Fruit fly (Drosophila melanogaster): ENCODE data around the gene baz.

baz gene

DNA sequence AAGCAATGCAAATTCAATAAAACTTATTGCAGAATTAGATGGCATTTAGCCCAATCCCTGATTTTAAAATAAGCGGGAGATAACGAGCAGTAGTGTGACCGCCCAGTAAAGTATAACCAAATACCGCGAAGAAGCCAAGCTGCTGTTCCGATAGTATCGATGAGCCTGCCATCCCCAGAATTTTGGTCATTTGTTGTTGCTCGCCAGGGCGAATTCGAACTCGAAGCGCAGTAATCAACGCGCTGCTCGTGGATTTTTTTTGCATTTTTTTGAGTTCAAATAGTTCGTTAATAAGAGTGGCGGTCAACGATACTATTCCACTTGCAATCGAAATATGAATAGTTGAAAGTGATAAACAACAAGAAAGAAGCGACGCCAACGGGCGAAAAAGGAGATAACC, at the start of gene baz:
TSS of gene baz (plus strand) at position 188 of the 400 bp plus-strand sequence.
- TF ChIP-seq CG1603 (tag; optimal IDR thresholded peaks at IDR 0.05) (peak; percentile 78), sisA (GFP tag; IDR thresholded peaks at IDR 0.05) (no peak), CG13624 (GFP tag; optimal IDR thresholded peaks at IDR 0.05) (peak; percentile 43), CG10654 (GFP tag; optimal IDR thresholded peaks at IDR 0.05) (no peak), Dref (GFP tag; IDR thresholded peaks at IDR 0.05) (peak; percentile 59), CG1832 (GFP tag; optimal IDR thresholded peaks at IDR 0.05) (no peak), inv (GFP tag; IDR thresholded peaks at IDR 0.05; ENCODE audit: partially characterized antibody) (peak; percentile 80), CG32772 (GFP tag; IDR thresholded peaks at IDR 0.05) (no peak), Camta (GFP tag; optimal IDR thresholded peaks at IDR 0.05) (no peak), psq (GFP tag; optimal IDR thresholded peaks at IDR 0.05) (no peak), CG17802 (tag; optimal IDR thresholded peaks at IDR 0.05) (no peak), NK7.1 (GFP tag; optimal IDR thresholded peaks at IDR 0.05) (no peak), slou (GFP tag; optimal IDR thresholded peaks at IDR 0.05) (no peak), Oli (tag; optimal IDR thresholded peaks at IDR 0.05) (no peak), tna (GFP tag; IDR thresholded peaks at IDR 0.05; ENCODE audit: partially characterized antibody) (peak; percentile 81), dmrt11E (tag; optimal IDR thresholded peaks at IDR 0.05) (no peak), CG30403 (GFP tag; optimal IDR thresholded peaks at IDR 0.05) (no peak), repo (GFP tag; optimal IDR thresholded peaks at IDR 0.05) (no peak), Sry-δ (GFP tag; optimal IDR thresholded peaks at IDR 0.05) (peak; percentile 94), en (GFP tag; optimal IDR thresholded peaks at IDR 0.05) (no peak), CG14050 (GFP tag; IDR thresholded peaks at IDR 0.05) (no peak), CG33557 (GFP tag; optimal IDR thresholded peaks at IDR 0.05) (no peak), CG15073 (GFP tag; optimal IDR thresholded peaks at IDR 0.05) (no peak), hb (GFP tag; IDR thresholded peaks at IDR 0.05; ENCODE audit: partially characterized antibody) (peak; percentile 75), eyg (GFP tag; optimal IDR thresholded peaks at IDR 0.05) (no peak), CG31388 (GFP tag; optimal IDR thresholded peaks at IDR 0.05) (no peak), mam (GFP tag; optimal IDR thresholded peaks at IDR 0.05) (no peak), CG12219 (GFP tag; optimal IDR thresholded peaks at IDR 0.05) (no peak), hth (optimal IDR thresholded peaks at IDR 0.05) (no peak), otp (GFP tag; IDR thresholded peaks at IDR 0.05) (no peak), exex (tag; optimal IDR thresholded peaks at IDR 0.05) (no peak), CG6854 (GFP tag; optimal IDR thresholded peaks at IDR 0.05) (no peak), Myb (GFP tag; optimal IDR thresholded peaks at IDR 0.05) (peak; percentile 75), jing (GFP tag; optimal IDR thresholded peaks at IDR 0.05) (no peak), CG16863 (GFP tag; optimal IDR thresholded peaks at IDR 0.05) (no peak), Chrac-16 (GFP tag; optimal IDR thresholded peaks at IDR 0.05) (no peak), CG11093 (GFP tag; IDR thresholded peaks at IDR 0.05) (no peak), YL-1 (GFP tag; optimal IDR thresholded peaks at IDR 0.05) (no peak), Doc3 (GFP tag; IDR thresholded peaks at IDR 0.05; ENCODE audit: partially characterized antibody) (peak; percentile 67), danr (GFP tag; IDR thresholded peaks at IDR 0.05) (no peak), CG2129 (GFP tag; IDR thresholded peaks at IDR 0.05; ENCODE audit: partially characterized antibody) (peak; percentile 58), GATAe (GFP tag; conservative IDR thresholded peaks at IDR 0.05) (no peak), Xrp1 (GFP tag; IDR thresholded peaks at IDR 0.05) (no peak), Sox100B (GFP tag; optimal IDR thresholded peaks at IDR 0.05) (no peak), tgo (GFP tag; IDR thresholded peaks at IDR 0.05) (no peak), Scr (GFP tag; IDR thresholded peaks at IDR 0.05; ENCODE audit: partially characterized antibody) (peak; percentile 85), Elba2 (GFP tag; optimal IDR thresholded peaks at IDR 0.05) (no peak), CG8765 (GFP tag; IDR thresholded peaks at IDR 0.05) (0 out of 2 replicates have a peak, but pooled peaks have one; percentile 6), sob (GFP tag; IDR thresholded peaks at IDR 0.05) (peak; percentile 53; the same call in 1 of the 2 replicates), Fer3 (tag; optimal IDR thresholded peaks at IDR 0.05) (no peak), NC2β (GFP tag; optimal IDR thresholded peaks at IDR 0.05) (no peak), tup (GFP tag; optimal IDR thresholded peaks at IDR 0.05) (no peak)

All from whole organism, embryonic.